Worm (Caenorhabditis elegans) whole organism, young adult: ENCODE measurements around the gene W08F4.12.

ENCODE experiments used
- mcd-1 ChIP-seq: fragments of 200-800 bp; sonication (Bioruptor generic); IDR thresholded peaks from 2 replicates; pipeline ENCODE4 v1.3.6; 2022; ENCODE audit warnings: missing genetic modification reagents, missing genetic modification characterization, missing compliant biosample characterization
- nfya-2 ChIP-seq: fragments of 200-800 bp; sonication (Bioruptor generic); IDR thresholded peaks from 2 replicates; pipeline ENCODE4 v1.3.6; 2022; ENCODE audit warnings: missing genetic modification reagents, missing genetic modification characterization, missing compliant biosample characterization
- pbrm-1 ChIP-seq: fragments of 200-800 bp; sonication (Bioruptor generic); IDR thresholded peaks from 2 replicates; pipeline ENCODE4 v1.3.6; 2022; ENCODE audit warnings: missing genetic modification reagents, missing genetic modification characterization, missing compliant biosample characterization
- rpc-1 ChIP-seq, 2 experiments: fragments of 150-350 bp in 1 of 2; sonication (generic microtip) in 1 of 2; optimal IDR thresholded peaks; 2 replicates each; lab custom pipeline; 2014 to 2018; ENCODE audit warnings: missing biosample characterization in 1 of 2, missing genetic modification characterization in 1 of 2, missing genetic modification reagents in 1 of 2, missing genotype in 1 of 2
- unc-130 ChIP-seq: sonication (generic microtip); optimal IDR thresholded peaks from 2 replicates; lab custom pipeline; 2016; ENCODE audit warnings: missing genetic modification reagents, missing genetic modification characterization, missing compliant biosample characterization
- ztf-25 ChIP-seq: fragments of 200-800 bp; sonication (Bioruptor generic); IDR thresholded peaks from 2 replicates; pipeline ENCODE4 v1.3.6; 2022; ENCODE audit warnings: missing genetic modification reagents, missing genetic modification characterization, missing compliant biosample characterization
- ztf-26 ChIP-seq: sonication (generic microtip); optimal IDR thresholded peaks from 2 replicates; lab custom pipeline; 2017; ENCODE audit warnings: missing genetic modification characterization, missing compliant biosample characterization

DNA sequence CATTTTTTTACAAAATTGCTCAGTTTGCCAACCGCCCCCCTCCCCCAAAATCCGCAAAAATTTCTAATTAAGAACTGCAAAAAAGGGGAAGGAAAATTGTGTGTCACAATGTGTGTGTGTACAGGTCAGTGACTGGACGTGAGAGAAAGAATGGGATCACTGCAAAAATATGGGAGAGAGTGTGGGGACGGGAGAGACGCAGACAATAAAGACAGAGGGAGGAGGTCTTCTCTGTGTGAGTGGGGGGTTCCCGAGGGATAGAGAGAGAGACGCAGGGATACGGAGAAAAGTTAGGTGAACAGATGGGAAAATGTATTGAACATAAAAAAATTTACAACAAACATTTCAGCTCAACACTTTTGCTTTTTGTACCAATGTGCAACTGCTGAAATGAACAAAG lies 41.7 kb upstream of the W08F4.12 start:
- TF ChIP-seq ztf-25 (GFP tag; lab: Robert Waterston, UW) (no peak), ztf-26 (no peak), rpc-1 (optimal IDR thresholded peaks at IDR 0.05; lab: Kevin White, UChicago) (no peak), rpc-1 (tag; optimal IDR thresholded peaks at IDR 0.05; lab: Kevin White, UChicago) (no peak), pbrm-1 (GFP tag; lab: Robert Waterston, UW) (no peak), nfya-2 (GFP tag; lab: Robert Waterston, UW) (no peak), mcd-1 (GFP tag; lab: Robert Waterston, UW) (no peak), unc-130 (no peak)
